Worm (Caenorhabditis elegans) whole organism, L4 larva: ENCODE results near the gene K02E10.7.

ENCODE experiments used
- D1046.2 ChIP-seq: fragments of 200-800 bp; sonication (Bioruptor generic); IDR thresholded peaks from 2 replicates; pipeline ENCODE4 v1.3.6; 2022; ENCODE audit warnings: missing genetic modification characterization, missing compliant biosample characterization
- F26F4.8 ChIP-seq: fragments of 200-800 bp; sonication (Bioruptor generic); conservative IDR thresholded peaks from 2 replicates; pipeline ENCODE4 v1.3.6; 2022; ENCODE audit warnings: missing genetic modification characterization, missing compliant biosample characterization
- F44E2.7 ChIP-seq: fragments of 200-800 bp; sonication (Bioruptor generic); IDR thresholded peaks from 2 replicates; pipeline ENCODE4 v2.1.2; 2022; ENCODE audit warnings: missing genetic modification characterization, missing compliant biosample characterization
- T20F7.1 ChIP-seq: fragments of 200-800 bp; sonication (Bioruptor generic); optimal IDR thresholded peaks from 2 replicates; lab custom pipeline; 2018; ENCODE audit warnings: mild to moderate bottlenecking, missing genetic modification characterization, missing compliant biosample characterization
- Y48G9A.11 ChIP-seq: fragments of 200-800 bp; sonication (Bioruptor generic); IDR thresholded peaks from 2 replicates; pipeline ENCODE4 v1.3.6; 2022; ENCODE audit warnings: missing genetic modification reagents, missing genetic modification characterization, missing compliant biosample characterization
- ZK337.2 ChIP-seq: fragments of 200-800 bp; sonication (Bioruptor generic); IDR thresholded peaks from 2 replicates; pipeline ENCODE4 v1.3.6; 2022; ENCODE audit warnings: missing genetic modification reagents, missing genetic modification characterization, missing compliant biosample characterization
- ZK546.5 ChIP-seq, 2 experiments: sonication (generic microtip); optimal IDR thresholded peaks; 2 replicates each; lab custom pipeline; 2017; ENCODE audit warnings: missing biosample characterization in 2 of 2, missing genetic modification characterization in 2 of 2
- aha-1 ChIP-seq: fragments of 150-350 bp; peaks from one replicate; lab custom pipeline; 2014; ENCODE audit warnings: missing biosample characterization, missing genetic modification characterization
- arid-1 ChIP-seq: fragments of 200-800 bp; sonication (Bioruptor generic); conservative IDR thresholded peaks from 2 replicates; pipeline ENCODE4 v1.3.6; 2022; ENCODE audit warnings: missing genetic modification reagents, missing genetic modification characterization, missing compliant biosample characterization
- ceh-32 ChIP-seq: sonication (generic microtip); optimal IDR thresholded peaks from 2 replicates; lab custom pipeline; 2016; ENCODE audit warnings: mild to moderate bottlenecking, missing genetic modification characterization, missing compliant biosample characterization; ENCODE audit not compliant: poor library complexity
- ceh-62 ChIP-seq: sonication (generic microtip); optimal IDR thresholded peaks from 2 replicates; lab custom pipeline; 2017; ENCODE audit warnings: missing biosample characterization, missing genetic modification characterization
- cey-2 ChIP-seq: sonication (generic microtip); optimal IDR thresholded peaks from 3 replicates; lab custom pipeline; 2017; ENCODE audit warnings: missing genetic modification characterization, mild to moderate bottlenecking, missing compliant biosample characterization, antibody characterized with exemption, borderline replicate concordance; ENCODE audit not compliant: insufficient read depth
- ctbp-1 ChIP-seq: fragments of 200-800 bp; sonication (Bioruptor generic); IDR thresholded peaks from 2 replicates; pipeline ENCODE4 v1.3.6; 2022; ENCODE audit warnings: missing genetic modification reagents, missing genetic modification characterization, missing compliant biosample characterization
- daf-19 ChIP-seq: fragments of 200-800 bp; sonication (Bioruptor generic); conservative IDR thresholded peaks from 2 replicates; pipeline ENCODE4 v1.3.6; 2022; ENCODE audit warnings: missing genetic modification characterization, missing compliant biosample characterization
- dmd-6 ChIP-seq: fragments of 200-800 bp; sonication (Bioruptor generic); IDR thresholded peaks from 2 replicates; pipeline ENCODE4 v1.3.6; 2022; ENCODE audit warnings: missing genetic modification reagents, missing genetic modification characterization, missing compliant biosample characterization
- dmd-8 ChIP-seq: fragments of 200-800 bp; sonication (Bioruptor generic); IDR thresholded peaks from 2 replicates; pipeline ENCODE4 v1.3.6; 2022; ENCODE audit warnings: missing genetic modification characterization, missing compliant biosample characterization
- dmd-9 ChIP-seq: fragments of 200-800 bp; sonication (Bioruptor generic); IDR thresholded peaks from 2 replicates; pipeline ENCODE4 v1.3.6; 2022; ENCODE audit warnings: missing genetic modification reagents, missing genetic modification characterization, missing compliant biosample characterization
- dpl-1 ChIP-seq: fragments of 150-350 bp; optimal IDR thresholded peaks from 2 replicates; lab custom pipeline; 2014; ENCODE audit warnings: missing biosample characterization, missing genetic modification reagents, missing genetic modification characterization
- duxl-1 ChIP-seq: sonication (generic microtip); optimal IDR thresholded peaks from 2 replicates; lab custom pipeline; 2016; ENCODE audit warnings: mild to moderate bottlenecking, missing genetic modification characterization, moderate library complexity, missing compliant biosample characterization; ENCODE audit not compliant: poor library complexity
- dve-1 ChIP-seq: sonication (generic microtip); optimal IDR thresholded peaks from 2 replicates; lab custom pipeline; 2017; ENCODE audit warnings: antibody characterized with exemption, mild to moderate bottlenecking, missing genetic modification characterization, missing compliant biosample characterization; ENCODE audit not compliant: insufficient read depth
- egl-43 ChIP-seq: fragments of 200-800 bp; sonication (Bioruptor generic); IDR thresholded peaks from 2 replicates; pipeline ENCODE4 v1.3.6; 2022; ENCODE audit warnings: missing genetic modification reagents, missing genetic modification characterization, missing compliant biosample characterization
- hlh-11 ChIP-seq: fragments of 200-800 bp; sonication (Bioruptor generic); optimal IDR thresholded peaks from 2 replicates; lab custom pipeline; 2018; ENCODE audit warnings: mild to moderate bottlenecking, missing genetic modification characterization, missing compliant biosample characterization
- hmg-1.1 ChIP-seq: fragments of 200-800 bp; sonication (Bioruptor generic); IDR thresholded peaks from 2 replicates; pipeline ENCODE4 v1.3.6; 2022; ENCODE audit warnings: missing genetic modification reagents, missing genetic modification characterization, missing compliant biosample characterization
- jun-1 ChIP-seq: fragments of 150-350 bp; optimal IDR thresholded peaks from 2 replicates; lab custom pipeline; 2014; ENCODE audit warnings: missing biosample characterization, missing genetic modification reagents, missing genetic modification characterization
- lin-1 ChIP-seq: fragments of 200-800 bp; sonication (Bioruptor generic); IDR thresholded peaks from 2 replicates; pipeline ENCODE4 v1.3.6; 2022; ENCODE audit warnings: missing genetic modification reagents, missing genetic modification characterization, missing compliant biosample characterization
- lin-13 ChIP-seq: fragments of 150-350 bp; optimal IDR thresholded peaks from 2 replicates; lab custom pipeline; 2014; ENCODE audit warnings: missing biosample characterization, missing genetic modification reagents, missing genetic modification characterization
- lin-15B ChIP-seq: fragments of 150-350 bp; sonication (generic microtip); optimal IDR thresholded peaks from 3 replicates; lab custom pipeline; 2014; ENCODE audit warnings: missing biosample characterization, missing genetic modification characterization
- lir-3 ChIP-seq: sonication (generic microtip); optimal IDR thresholded peaks from 2 replicates; lab custom pipeline; 2016; ENCODE audit warnings: mild to moderate bottlenecking, missing genetic modification characterization, missing compliant biosample characterization
- lsy-2 ChIP-seq, 2 experiments: fragments of 150-350 bp in 1 of 2; sonication (generic microtip) in 1 of 2; optimal IDR thresholded peaks; 2 replicates each; lab custom pipeline; 2014 to 2017; ENCODE audit warnings: missing biosample characterization in 2 of 2, missing genetic modification characterization in 2 of 2
- madf-5 ChIP-seq, 2 experiments: fragments of 200-800 bp; sonication (Bioruptor generic); IDR thresholded peaks; 2 replicates each; pipeline ENCODE4 v1.3.6; 2022; ENCODE audit warnings: missing compliant biosample characterization in 2 of 2, missing genetic modification characterization in 2 of 2
- madf-9 ChIP-seq: fragments of 200-800 bp; sonication (Bioruptor generic); conservative IDR thresholded peaks from 2 replicates; pipeline ENCODE4 v1.3.6; 2022; ENCODE audit warnings: missing genetic modification reagents, missing genetic modification characterization, missing compliant biosample characterization
- mdt-29 ChIP-seq: fragments of 200-800 bp; sonication (Bioruptor generic); IDR thresholded peaks from 2 replicates; pipeline ENCODE4 v1.3.6; 2022; ENCODE audit warnings: missing genetic modification reagents, missing genetic modification characterization, missing compliant biosample characterization
- mes-2 ChIP-seq: sonication (generic microtip); optimal IDR thresholded peaks from 2 replicates; lab custom pipeline; 2016; ENCODE audit warnings: missing genotype, mild to moderate bottlenecking, missing genetic modification characterization, missing compliant biosample characterization; ENCODE audit not compliant: poor library complexity, severe bottlenecking
- mxl-3 ChIP-seq: fragments of 200-800 bp; sonication (Bioruptor generic); optimal IDR thresholded peaks from 2 replicates; lab custom pipeline; 2018; ENCODE audit warnings: mild to moderate bottlenecking, missing genetic modification characterization, missing compliant biosample characterization
- nhr-11 ChIP-seq: fragments of 150-350 bp; optimal IDR thresholded peaks from 2 replicates; lab custom pipeline; 2014; ENCODE audit warnings: missing biosample characterization, missing genetic modification characterization
- nhr-48 ChIP-seq: sonication (generic microtip); optimal IDR thresholded peaks from 2 replicates; lab custom pipeline; 2016; ENCODE audit warnings: mild to moderate bottlenecking, missing genetic modification characterization, missing compliant biosample characterization
- pha-4 ChIP-seq, 2 experiments: fragments of 150-350 bp in 1 of 2; fragments of 200-800 bp in 1 of 2; sonication (Bioruptor generic) in 1 of 2; IDR thresholded peaks in 1 of 2; optimal IDR thresholded peaks in 1 of 2; 2 replicates each; pipeline versions ENCODE4 v1.3.6 to Lab custom; 2014 to 2022; ENCODE audit warnings: missing genetic modification characterization in 2 of 2, missing genetic modification reagents in 2 of 2, missing biosample characterization in 1 of 2, missing compliant biosample characterization in 1 of 2
- skn-1 ChIP-seq: fragments of 150-350 bp; optimal IDR thresholded peaks from 2 replicates; lab custom pipeline; 2014; ENCODE audit warnings: missing biosample characterization, missing genetic modification characterization
- snpc-1.2 ChIP-seq: fragments of 200-800 bp; sonication (Bioruptor generic); IDR thresholded peaks from 2 replicates; pipeline ENCODE4 v1.3.6; 2022; ENCODE audit warnings: missing genetic modification reagents, missing genetic modification characterization, missing compliant biosample characterization
- snpc-4 ChIP-seq: fragments of 150-350 bp; optimal IDR thresholded peaks from 2 replicates; lab custom pipeline; 2014; ENCODE audit warnings: missing biosample characterization, missing genetic modification characterization
- spr-1 ChIP-seq: sonication (generic microtip); optimal IDR thresholded peaks from 2 replicates; lab custom pipeline; 2016; ENCODE audit warnings: mild to moderate bottlenecking, missing genetic modification characterization, missing compliant biosample characterization
- tag-97 ChIP-seq: fragments of 200-800 bp; sonication (Bioruptor generic); IDR thresholded peaks from 2 replicates; pipeline ENCODE4 v1.3.6; 2022; ENCODE audit warnings: missing genetic modification characterization, missing compliant biosample characterization
- tra-1 ChIP-seq: fragments of 200-800 bp; sonication (Bioruptor generic); IDR thresholded peaks from 2 replicates; pipeline ENCODE4 v1.3.6; 2022; ENCODE audit warnings: missing genetic modification reagents, missing genetic modification characterization, missing compliant biosample characterization
- unc-62 ChIP-seq, 3 experiments: fragments of 150-350 bp in 1 of 3; sonication (generic microtip); optimal IDR thresholded peaks in 2 of 3; peaks in 1 of 3; 1 replicate in 1 of 3; 2 replicates in 2 of 3; lab custom pipeline; 2014 to 2017; ENCODE audit warnings: missing biosample characterization in 3 of 3, missing genetic modification characterization in 3 of 3, missing genetic modification reagents in 3 of 3, missing genotype in 1 of 3
- vab-7 ChIP-seq: fragments of 200-800 bp; sonication (Bioruptor generic); IDR thresholded peaks from 2 replicates; pipeline ENCODE4 v1.3.6; 2022; ENCODE audit warnings: missing genetic modification reagents, missing genetic modification characterization, missing compliant biosample characterization
- zag-1 ChIP-seq: fragments of 150-350 bp; optimal IDR thresholded peaks from 2 replicates; lab custom pipeline; 2014; ENCODE audit warnings: missing biosample characterization, missing genetic modification characterization
- zfp-2 ChIP-seq: sonication (generic microtip); optimal IDR thresholded peaks from 2 replicates; lab custom pipeline; 2016; ENCODE audit warnings: mild to moderate bottlenecking, missing genetic modification characterization, missing compliant biosample characterization
- zip-2 ChIP-seq: fragments of 150-350 bp; optimal IDR thresholded peaks from 2 replicates; lab custom pipeline; 2014; ENCODE audit warnings: missing biosample characterization, missing genetic modification characterization
- ztf-11 ChIP-seq: fragments of 150-350 bp; optimal IDR thresholded peaks from 2 replicates; lab custom pipeline; 2014; ENCODE audit warnings: missing biosample characterization, missing genetic modification characterization

The K02E10.7 gene

ce11 chrX:2531276-2531675 lies 22.9 kb upstream of the K02E10.7 start:
- no peak for TF ChIP-seq snpc-4
- TF ChIP-seq dmd-8 (GFP tag; lab: Robert Waterston, UW): peak; percentile 73
- TF ChIP-seq pha-4 (GFP tag; IDR thresholded peaks at IDR 0.05; lab: Robert Waterston, UW): peak; percentile 70; the same call in 1 of the 2 replicates
- TF ChIP-seq pha-4 (tag; optimal IDR thresholded peaks at IDR 0.05; lab: Kevin White, UChicago): no peak
- TF ChIP-seq ctbp-1 (GFP tag; lab: Robert Waterston, UW): peak; percentile 70
- TF ChIP-seq tag-97: no peak
- TF ChIP-seq lsy-2 (tag; optimal IDR thresholded peaks at IDR 0.05; lab: Kevin White, UChicago): peak in 1 of 2 experiments; percentile 53
- peak; percentile 75 for TF ChIP-seq arid-1 (GFP tag; lab: Robert Waterston, UW)
- peak; percentile 46 for TF ChIP-seq nhr-48 (tag; lab: Kevin White, UChicago)
- TF ChIP-seq daf-19: peak; percentile 80
- no peak for TF ChIP-seq ZK546.5 (tag; optimal IDR thresholded peaks at IDR 0.05; lab: Kevin White, UChicago)
- peak; percentile 12 for TF ChIP-seq spr-1 (tag; lab: Kevin White, UChicago)
- no peak for TF ChIP-seq cey-2
- 0 out of 2 replicates have a peak, but pooled peaks have one; percentile 35 for TF ChIP-seq F26F4.8 (GFP tag; lab: Robert Waterston, UW)
- TF ChIP-seq skn-1 (tag; lab: Kevin White, UChicago): no peak
- peak; percentile 71 for TF ChIP-seq tra-1 (GFP tag; lab: Robert Waterston, UW)
- peak; percentile 81 for TF ChIP-seq snpc-1.2 (GFP tag; lab: Robert Waterston, UW)
- TF ChIP-seq vab-7: peak; percentile 77
- peak; percentile 73 for TF ChIP-seq mdt-29
- peak; percentile 35 for TF ChIP-seq dmd-6 (GFP tag; lab: Robert Waterston, UW)
- TF ChIP-seq madf-9 (GFP tag; lab: Robert Waterston, UW): peak; percentile 53
- TF ChIP-seq hmg-1.1: peak; percentile 40; the same call in 1 of the 2 replicates
- no peak for TF ChIP-seq madf-5 (GFP tag; IDR thresholded peaks at IDR 0.05; lab: Robert Waterston, UW)
- peak; percentile 39 for TF ChIP-seq hlh-11
- TF ChIP-seq mes-2 (tag; lab: Kevin White, UChicago): peak; percentile 59
- no peak for TF ChIP-seq dpl-1 (GFP tag; lab: Kevin White, UChicago)
- peak; percentile 43; the same call in 1 of the 2 replicates for TF ChIP-seq lin-1
- no peak for TF ChIP-seq ceh-32 (tag; lab: Kevin White, UChicago)
- peak; percentile 98 for TF ChIP-seq aha-1 (tag; lab: Kevin White, UChicago)
- no peak for TF ChIP-seq jun-1
- peak; percentile 65 for TF ChIP-seq duxl-1 (tag; lab: Kevin White, UChicago)
- peak; percentile 83 for TF ChIP-seq egl-43 (GFP tag; lab: Robert Waterston, UW)
- TF ChIP-seq ztf-11 (tag; lab: Kevin White, UChicago): no peak
- TF ChIP-seq Y48G9A.11: peak; percentile 75
- no peak for TF ChIP-seq zag-1
- TF ChIP-seq unc-62 (GFP tag; optimal IDR thresholded peaks at IDR 0.05 in 1 of 2; lab: Kevin White, UChicago): peak in 1 of 2 experiments; percentile 11
- TF ChIP-seq unc-62 (tag; optimal IDR thresholded peaks at IDR 0.05; lab: Kevin White, UChicago): no peak
- peak; percentile 27 for TF ChIP-seq lir-3
- TF ChIP-seq dmd-9: 0 out of 2 replicates have a peak, but pooled peaks have one; percentile 45
- peak; percentile 29 for TF ChIP-seq lin-13 (GFP tag; lab: Kevin White, UChicago)
- no peak for TF ChIP-seq ceh-62 (tag; lab: Kevin White, UChicago)
- TF ChIP-seq dve-1 (tag; lab: Kevin White, UChicago): peak; percentile 60
- TF ChIP-seq D1046.2 (GFP tag; lab: Robert Waterston, UW): peak; percentile 69; the same call in 1 of the 2 replicates
- no peak for TF ChIP-seq lin-15B (tag; lab: Kevin White, UChicago)
- TF ChIP-seq T20F7.1: peak; percentile 39
- TF ChIP-seq zfp-2 (tag; lab: Kevin White, UChicago): peak; percentile 12
- 0 out of 2 replicates have a peak, but pooled peaks have one; percentile 55 for TF ChIP-seq F44E2.7 (GFP tag; lab: Robert Waterston, UW)
- no peak for TF ChIP-seq mxl-3
- no peak for TF ChIP-seq ZK337.2
- peak; percentile 55 for TF ChIP-seq zip-2 (tag; lab: Kevin White, UChicago)
- no peak for TF ChIP-seq nhr-11 (tag; lab: Kevin White, UChicago)
